Fruit fly (Drosophila melanogaster): ENCODE results near the gene Septin2.

Septin2 gene

dm6 chr3R:20565546-20565948 lies 22.6 kb downstream of the Septin2 start (continued):
- TF ChIP-seq CG5180 (GFP tag; optimal IDR thresholded peaks at IDR 0.05) = peak; percentile 13
- peak; percentile 86 for TF ChIP-seq CG3163 (GFP tag; optimal IDR thresholded peaks at IDR 0.05)
- TF ChIP-seq Jarid2 (GFP tag; optimal IDR thresholded peaks at IDR 0.05) = peak; percentile 58
- TF ChIP-seq CG13287 (GFP tag; IDR thresholded peaks at IDR 0.05; ENCODE audit: partially characterized antibody) = peak; percentile 36; the same call in 1 of the 2 replicates
- no peak for TF ChIP-seq CG34224 (GFP tag; IDR thresholded peaks at IDR 0.05; ENCODE audit: partially characterized antibody)
- no peak for TF ChIP-seq Med (GFP tag)
- TF ChIP-seq Side (GFP tag; optimal IDR thresholded peaks at IDR 0.05) = no peak
- TF ChIP-seq CG10462 (GFP tag; optimal IDR thresholded peaks at IDR 0.05) = no peak
- TF ChIP-seq CG12219 (GFP tag; optimal IDR thresholded peaks at IDR 0.05) = no peak
- no peak for TF ChIP-seq Dip3 (GFP tag; optimal IDR thresholded peaks at IDR 0.05)
- no peak for TF ChIP-seq CG17612 (GFP tag; IDR thresholded peaks at IDR 0.05)
- no peak for TF ChIP-seq CG10147 (GFP tag; optimal IDR thresholded peaks at IDR 0.05)
- TF ChIP-seq CG14441 (GFP tag; IDR thresholded peaks at IDR 0.05) = no peak
- TF ChIP-seq CG34376 (GFP tag; optimal IDR thresholded peaks at IDR 0.05) = peak; percentile 17
- no peak for TF ChIP-seq CG31441 (GFP tag; IDR thresholded peaks at IDR 0.05)
- TF ChIP-seq grn (GFP tag; optimal IDR thresholded peaks at IDR 0.05) = peak; percentile 76
- TF ChIP-seq CG10431 (GFP tag; optimal IDR thresholded peaks at IDR 0.05) = peak; percentile 28
- no peak for TF ChIP-seq ham (GFP tag; IDR thresholded peaks at IDR 0.05)

dm6 chr3R:20563830-20564421 lies 24.2 kb downstream of the Septin2 start, which contains the start of gene CG10877:
TSS of gene CG10877 (minus strand) at chr3R:20564067.
- no peak for TF ChIP-seq lbe (GFP tag; optimal IDR thresholded peaks at IDR 0.05)
- no peak for TF ChIP-seq CG32767 (GFP tag; IDR thresholded peaks at IDR 0.05)
- no peak for TF ChIP-seq CG31224 (GFP tag; IDR thresholded peaks at IDR 0.05)
- peak; percentile 51 for TF ChIP-seq Jarid2 (GFP tag; optimal IDR thresholded peaks at IDR 0.05)
- TF ChIP-seq tup (GFP tag; optimal IDR thresholded peaks at IDR 0.05) = no peak
- TF ChIP-seq CG3726 (GFP tag; IDR thresholded peaks at IDR 0.05) = no peak
- TF ChIP-seq HmgZ (tag; optimal IDR thresholded peaks at IDR 0.05) = peak; percentile 33
- TF ChIP-seq Dref (GFP tag; IDR thresholded peaks at IDR 0.05) = no peak
- peak; percentile 71 for TF ChIP-seq nom (GFP tag; optimal IDR thresholded peaks at IDR 0.05)
- TF ChIP-seq sens (GFP tag) = peak; percentile 18
- no peak for TF ChIP-seq sqz (GFP tag; optimal IDR thresholded peaks at IDR 0.05)
- peak; percentile 64 for TF ChIP-seq CG34376 (GFP tag; optimal IDR thresholded peaks at IDR 0.05)
- TF ChIP-seq CG1603 (tag; optimal IDR thresholded peaks at IDR 0.05) = no peak
- no peak for TF ChIP-seq gro (GFP tag; optimal IDR thresholded peaks at IDR 0.05)
- no peak for TF ChIP-seq Sry-β (GFP tag; optimal IDR thresholded peaks at IDR 0.05)
- peak; percentile 22 for TF ChIP-seq odd (GFP tag; optimal IDR thresholded peaks at IDR 0.05)
- no peak for TF ChIP-seq Meics (GFP tag; optimal IDR thresholded peaks at IDR 0.05)
- TF ChIP-seq z (GFP tag; IDR thresholded peaks at IDR 0.05) = 0 out of 3 replicates have a peak, but pooled peaks have one; percentile 9
- TF ChIP-seq Spps (tag; optimal IDR thresholded peaks at IDR 0.05) = no peak
- 0 out of 3 replicates have a peak, but pooled peaks have one; percentile 7 for TF ChIP-seq ci (GFP tag; IDR thresholded peaks at IDR 0.05)
- TF ChIP-seq croc (GFP tag; conservative IDR thresholded peaks at IDR 0.05) = no peak
- no peak for TF ChIP-seq corto (GFP tag; optimal IDR thresholded peaks at IDR 0.05)
- peak; percentile 34 to 53 for TF ChIP-seq Trl (optimal IDR thresholded peaks at IDR 0.05)
- TF ChIP-seq Trl (GFP tag; optimal IDR thresholded peaks at IDR 0.05) = no peak
- TF ChIP-seq Deaf1 (tag; optimal IDR thresholded peaks at IDR 0.05) = peak; percentile 36
- TF ChIP-seq cato (GFP tag; optimal IDR thresholded peaks at IDR 0.05; ENCODE audit: borderline replicate concordance) = no peak
- TF ChIP-seq tap (tag; optimal IDR thresholded peaks at IDR 0.05) = no peak
- no peak for TF ChIP-seq sens-2 (GFP tag; IDR thresholded peaks at IDR 0.05)
- TF ChIP-seq CG10543 (GFP tag; optimal IDR thresholded peaks at IDR 0.05) = peak; percentile 43
- no peak for TF ChIP-seq CG31441 (GFP tag; IDR thresholded peaks at IDR 0.05)
- no peak for TF ChIP-seq cg (GFP tag; optimal IDR thresholded peaks at IDR 0.05)
- no peak for TF ChIP-seq Doc3 (GFP tag; IDR thresholded peaks at IDR 0.05; ENCODE audit: partially characterized antibody)
- no peak for TF ChIP-seq HLH54F (GFP tag; optimal IDR thresholded peaks at IDR 0.05)
- TF ChIP-seq knrl (GFP tag; IDR thresholded peaks at IDR 0.05; ENCODE audit: partially characterized antibody) = no peak
- TF ChIP-seq so (GFP tag; IDR thresholded peaks at IDR 0.05) = no peak
